Worm (Caenorhabditis elegans): ENCODE measurements around the gene C27B7.5.

The C27B7.5 gene

ce11 chrIV:8901346-8901745, at the start of gene C27B7.5:
C27B7.5 (plus strand) TSS chrIV:8901646.
- TF ChIP-seq Y55F3AM.14 (GFP tag; optimal IDR thresholded peaks at IDR 0.05) (no peak), nhr-237 (tag; optimal IDR thresholded peaks at IDR 0.05) (no peak), nhr-11 (tag; optimal IDR thresholded peaks at IDR 0.05) (no peak), nhr-25 (tag; optimal IDR thresholded peaks at IDR 0.05) (no peak), ztf-1 (GFP tag; conservative IDR thresholded peaks at IDR 0.05) (no peak), ztf-11 (tag; optimal IDR thresholded peaks at IDR 0.05) (no peak), sma-3 (GFP tag; optimal IDR thresholded peaks at IDR 0.05) (no peak), ZK546.5 (tag; optimal IDR thresholded peaks at IDR 0.05) (no peak), skn-1 (tag; optimal IDR thresholded peaks at IDR 0.05) (no peak), nhr-129 (tag; optimal IDR thresholded peaks at IDR 0.05) (no peak), dmd-4 (tag; optimal IDR thresholded peaks at IDR 0.05) (no peak), peb-1 (tag; optimal IDR thresholded peaks at IDR 0.05) (no peak), C34F6.9 (tag; optimal IDR thresholded peaks at IDR 0.05) (no peak), gmeb-1 (tag; optimal IDR thresholded peaks at IDR 0.05) (no peak), lsy-2 (tag; optimal IDR thresholded peaks at IDR 0.05) (no peak), F13H6.1 (tag; optimal IDR thresholded peaks at IDR 0.05) (no peak), zag-1 (tag; optimal IDR thresholded peaks at IDR 0.05) (no peak), lin-13 (GFP tag; optimal IDR thresholded peaks at IDR 0.05) (no peak), lin-11 (tag; optimal IDR thresholded peaks at IDR 0.05) (no peak)

DNA sequence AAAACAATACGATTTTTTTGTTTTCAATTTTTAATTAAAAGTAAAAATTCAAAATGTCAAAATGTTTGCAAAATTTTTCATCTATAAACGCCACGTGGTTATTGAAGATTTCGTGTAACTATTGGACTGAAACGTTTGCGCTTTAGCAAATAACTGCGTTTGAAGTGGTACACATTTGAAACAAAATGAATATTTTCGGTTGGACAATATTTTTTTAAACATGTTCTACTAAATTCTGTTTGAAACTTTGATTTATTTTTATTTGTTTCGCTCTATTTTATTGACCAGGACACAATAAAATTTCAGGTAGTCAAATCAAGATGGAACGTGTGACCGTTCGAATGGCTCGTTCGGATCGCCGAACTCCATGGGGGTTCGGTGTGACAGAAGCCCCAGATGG, 49.3 kb upstream of the C27B7.5 start, which contains the start of gene alp-1:
Gene alp-1, plus strand, starts transcription at position 301 of the 400 bp plus-strand sequence.
- no peak for TF ChIP-seq ztf-1 (GFP tag; conservative IDR thresholded peaks at IDR 0.05)
- no peak for TF ChIP-seq sem-4 (tag; optimal IDR thresholded peaks at IDR 0.05)
- TF ChIP-seq nhr-12 (tag; optimal IDR thresholded peaks at IDR 0.05), result no peak
- no peak for TF ChIP-seq gmeb-1 (tag; optimal IDR thresholded peaks at IDR 0.05)
- no peak for TF ChIP-seq unc-39 (tag; optimal IDR thresholded peaks at IDR 0.05)
- no peak for TF ChIP-seq skn-1 (tag; optimal IDR thresholded peaks at IDR 0.05)
- no peak for TF ChIP-seq elt-1 (tag; optimal IDR thresholded peaks at IDR 0.05)
- TF ChIP-seq unc-55 (GFP tag; optimal IDR thresholded peaks at IDR 0.05), result no peak
- TF ChIP-seq ceh-82 (tag; optimal IDR thresholded peaks at IDR 0.05), result no peak
- TF ChIP-seq crh-2 (tag; optimal IDR thresholded peaks at IDR 0.05), result no peak
- no peak for TF ChIP-seq Y55F3AM.14 (GFP tag; optimal IDR thresholded peaks at IDR 0.05)
- no peak for TF ChIP-seq ceh-16 (tag; optimal IDR thresholded peaks at IDR 0.05)
- no peak for TF ChIP-seq unc-62 (GFP tag; optimal IDR thresholded peaks at IDR 0.05)

DNA sequence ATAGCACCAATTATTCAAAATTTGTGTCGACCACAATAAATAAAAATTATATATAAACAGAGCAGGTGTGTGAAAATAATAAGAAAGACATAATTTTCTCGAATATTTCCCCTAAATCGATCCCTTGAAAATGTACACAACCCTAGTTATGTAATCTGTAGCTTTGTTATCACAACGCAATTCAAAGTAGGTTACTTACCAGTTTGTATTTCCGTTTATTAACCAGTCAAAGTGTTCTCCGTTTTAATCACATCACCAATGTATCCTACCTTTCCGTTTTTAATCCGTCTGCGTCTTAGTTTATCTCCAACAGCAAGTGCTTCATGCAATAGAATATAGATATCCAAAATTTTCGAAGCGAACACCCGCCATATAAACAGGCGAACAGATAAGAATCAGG, 48.1 kb upstream of the C27B7.5 start:
- TF ChIP-seq blmp-1 (tag; optimal IDR thresholded peaks at IDR 0.05; ENCODE audit: insufficient read depth), result no peak

DNA sequence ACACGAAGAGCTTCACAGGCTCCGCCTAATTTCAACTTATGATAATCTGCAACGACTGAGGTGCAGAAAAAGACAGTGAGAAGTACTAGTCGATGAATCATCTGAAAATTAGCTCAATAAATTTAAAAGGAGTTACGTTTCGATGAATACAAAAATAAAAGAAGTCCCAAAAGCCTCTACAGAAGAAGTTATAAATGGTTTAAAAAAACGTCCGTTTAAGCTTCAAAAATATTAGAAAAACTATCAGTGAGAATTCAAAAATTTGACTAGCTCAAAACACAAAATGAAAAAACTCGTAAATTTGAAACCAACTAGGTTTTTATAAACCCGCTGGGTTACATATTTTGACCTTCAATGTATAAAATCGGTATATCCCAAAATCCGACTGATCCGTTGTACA, 45.5 kb upstream of the C27B7.5 start, which contains the start of gene T11B7.5:
Gene T11B7.5, minus strand, starts transcription at position 101 of the 400 bp plus-strand sequence.
- TF ChIP-seq nhr-21 (tag; optimal IDR thresholded peaks at IDR 0.05), result no peak
- no peak for TF ChIP-seq ztf-4 (tag; optimal IDR thresholded peaks at IDR 0.05)
- TF ChIP-seq dmd-4 (tag; optimal IDR thresholded peaks at IDR 0.05), result no peak
- no peak for TF ChIP-seq gmeb-1 (tag; optimal IDR thresholded peaks at IDR 0.05)
- TF ChIP-seq nhr-11 (tag; optimal IDR thresholded peaks at IDR 0.05), result no peak
- TF ChIP-seq nhr-25 (tag; optimal IDR thresholded peaks at IDR 0.05), result no peak
- TF ChIP-seq ceh-16 (tag; optimal IDR thresholded peaks at IDR 0.05), result no peak
- no peak for TF ChIP-seq nhr-237 (tag; optimal IDR thresholded peaks at IDR 0.05)
- no peak for TF ChIP-seq lsy-2 (tag; optimal IDR thresholded peaks at IDR 0.05)
- no peak for TF ChIP-seq aly-2 (tag; optimal IDR thresholded peaks at IDR 0.05)
- TF ChIP-seq fos-1 (tag; optimal IDR thresholded peaks at IDR 0.05), result no peak
- TF ChIP-seq alr-1 (tag; optimal IDR thresholded peaks at IDR 0.05), result no peak
- no peak for TF ChIP-seq mab-5 (tag; optimal IDR thresholded peaks at IDR 0.05)
- no peak for TF ChIP-seq nhr-10 (tag; optimal IDR thresholded peaks at IDR 0.05)
- TF ChIP-seq ztf-11 (tag; optimal IDR thresholded peaks at IDR 0.05), result no peak
- TF ChIP-seq nhr-129 (tag; optimal IDR thresholded peaks at IDR 0.05), result no peak
- TF ChIP-seq ama-1 (optimal IDR thresholded peaks at IDR 0.05), result no peak
- no peak for TF ChIP-seq peb-1 (tag; optimal IDR thresholded peaks at IDR 0.05)
- TF ChIP-seq mbf-1 (tag; optimal IDR thresholded peaks at IDR 0.05), result no peak
- no peak for TF ChIP-seq sem-4 (tag; optimal IDR thresholded peaks at IDR 0.05)

Data from whole organism, L2 larva.